Fruit fly (Drosophila melanogaster) Kc167 (cell line): ENCODE results near the gene KFase.

Source experiments
- Myc ChIP-seq: fragments of >200 bp; optimal IDR thresholded peaks from 2 replicates; lab custom pipeline; 2017; ENCODE audit warnings: missing external identifiers
- Sin3A ChIP-seq: fragments of >200 bp; optimal IDR thresholded peaks from 2 replicates; lab custom pipeline; 2018; ENCODE audit warnings: missing external identifiers
- h ChIP-seq: fragments of >200 bp; optimal IDR thresholded peaks from 3 replicates; lab custom pipeline; 2018; ENCODE audit warnings: missing external identifiers
- insv ChIP-seq: fragments of >200 bp; optimal IDR thresholded peaks from 3 replicates; lab custom pipeline; 2018; ENCODE audit warnings: missing external identifiers
- psq ChIP-seq: fragments of >200 bp; optimal IDR thresholded peaks from 2 replicates; lab custom pipeline; 2017; ENCODE audit warnings: missing external identifiers
- ttk ChIP-seq: sonication (Bioruptor generic); optimal IDR thresholded peaks from 2 replicates; lab custom pipeline; 2017; ENCODE audit warnings: missing external identifiers

DNA sequence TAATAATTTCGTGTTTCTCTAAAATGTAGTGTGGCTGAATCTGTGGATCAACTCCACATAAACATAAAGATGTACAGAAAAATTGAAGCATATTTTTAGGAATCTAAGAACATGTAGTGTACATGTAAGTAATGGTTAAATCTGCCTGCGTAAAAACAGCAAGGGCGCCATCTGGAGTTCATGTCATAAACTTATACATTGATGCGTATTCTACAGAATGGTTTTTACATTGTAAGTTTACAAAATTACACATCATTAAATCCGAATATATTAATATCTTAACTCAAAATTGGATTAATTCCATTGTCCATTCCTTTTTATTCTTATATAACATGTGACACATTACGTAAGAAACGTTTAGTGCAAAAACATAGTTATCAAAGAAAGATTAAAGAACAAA is 38.4 kb upstream of the KFase start:
- no peak for TF ChIP-seq Sin3A
- TF ChIP-seq ttk (lab: Kevin White, UChicago): no peak
- TF ChIP-seq Myc: no peak
- no peak for TF ChIP-seq psq (lab: Kevin White, UChicago)
- TF ChIP-seq h (lab: Kevin White, UChicago): no peak
- TF ChIP-seq insv (lab: Kevin White, UChicago): no peak
